Fruit fly (Drosophila melanogaster) Kc167 (cell line): ENCODE results near the gene CG34462.

ENCODE experiments used
- Myc ChIP-seq: fragments of >200 bp; optimal IDR thresholded peaks from 2 replicates; lab custom pipeline; 2017; ENCODE audit warnings: missing external identifiers
- Sin3A ChIP-seq: fragments of >200 bp; optimal IDR thresholded peaks from 2 replicates; lab custom pipeline; 2018; ENCODE audit warnings: missing external identifiers
- h ChIP-seq: fragments of >200 bp; optimal IDR thresholded peaks from 3 replicates; lab custom pipeline; 2018; ENCODE audit warnings: missing external identifiers
- insv ChIP-seq: fragments of >200 bp; optimal IDR thresholded peaks from 3 replicates; lab custom pipeline; 2018; ENCODE audit warnings: missing external identifiers
- psq ChIP-seq: fragments of >200 bp; optimal IDR thresholded peaks from 2 replicates; lab custom pipeline; 2017; ENCODE audit warnings: missing external identifiers
- ttk ChIP-seq: sonication (Bioruptor generic); optimal IDR thresholded peaks from 2 replicates; lab custom pipeline; 2017; ENCODE audit warnings: missing external identifiers

DNA sequence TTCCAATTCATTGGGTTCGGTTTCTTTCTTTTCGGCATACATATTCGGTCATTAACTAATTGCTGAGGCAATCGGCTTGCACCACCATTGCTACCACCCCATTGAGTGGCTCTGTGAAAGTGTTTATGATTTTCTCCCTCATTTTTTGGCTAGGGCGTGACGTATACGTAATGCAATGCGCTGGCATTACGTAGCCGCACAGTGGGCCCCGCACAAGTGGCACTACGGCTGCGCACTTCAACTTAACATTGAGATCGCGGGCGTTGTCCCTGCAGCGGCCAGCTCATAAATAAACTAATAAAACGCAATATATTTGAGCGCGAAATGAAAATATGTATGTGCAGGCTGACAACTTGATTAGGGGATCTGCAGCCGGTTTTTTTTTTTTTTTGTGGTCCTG lies 3.0 kb downstream of the CG34462 start:
- no peak for TF ChIP-seq h (lab: Kevin White, UChicago)
- no peak for TF ChIP-seq Myc
- TF ChIP-seq insv, result no peak
- no peak for TF ChIP-seq Sin3A (lab: Kevin White, UChicago)
- TF ChIP-seq psq (lab: Kevin White, UChicago), result no peak
- TF ChIP-seq ttk (lab: Kevin White, UChicago), result no peak
